Worm (Caenorhabditis elegans): ENCODE results near the gene nhr-25.

The nhr-25 gene

ce11 chrX:13034333-13034732 is 26.0 kb downstream of the nhr-25 start:
- TF ChIP-seq spr-3 (GFP tag; optimal IDR thresholded peaks at IDR 0.05) (no peak), unc-62 (GFP tag; optimal IDR thresholded peaks at IDR 0.05 in 1 of 2) (peak in 1 of 2 experiments; percentile 60), unc-62 (tag; optimal IDR thresholded peaks at IDR 0.05) (no peak), aha-1 (tag) (peak; percentile 26)

- 0 out of 2 replicates have a peak, but pooled peaks have one; percentile 71 for TF ChIP-seq dmd-8 (GFP tag; IDR thresholded peaks at IDR 0.05)
- peak; percentile 45 for TF ChIP-seq unc-130 (GFP tag; optimal IDR thresholded peaks at IDR 0.05)
- TF ChIP-seq daf-16 (GFP tag; optimal IDR thresholded peaks at IDR 0.05), result peak; percentile 67 to 89
- peak; percentile 96 for TF ChIP-seq daf-16 (tag; optimal IDR thresholded peaks at IDR 0.05)
- TF ChIP-seq nhr-77 (tag; optimal IDR thresholded peaks at IDR 0.05), result peak; percentile 18
- TF ChIP-seq hmg-1.1 (GFP tag; IDR thresholded peaks at IDR 0.05), result peak; percentile 57; the same call in 1 of the 2 replicates
- no peak; the same call in none of the 2 replicates for TF ChIP-seq set-16 (GFP tag; IDR thresholded peaks at IDR 0.05)
- TF ChIP-seq dmd-9 (GFP tag; IDR thresholded peaks at IDR 0.05), result peak; percentile 84
- TF ChIP-seq vab-7 (GFP tag; IDR thresholded peaks at IDR 0.05), result peak; percentile 71
- peak; percentile 58 for TF ChIP-seq nhr-48 (tag; optimal IDR thresholded peaks at IDR 0.05)
- no peak for TF ChIP-seq ztf-11 (tag; optimal IDR thresholded peaks at IDR 0.05)
- TF ChIP-seq sdz-12 (GFP tag; optimal IDR thresholded peaks at IDR 0.05), result no peak
- peak; percentile 86 for TF ChIP-seq aha-1 (tag)
- peak; percentile 78; the same call in 1 of the 2 replicates for TF ChIP-seq Y48G9A.11 (GFP tag; IDR thresholded peaks at IDR 0.05)
- peak; percentile 86 for TF ChIP-seq snpc-1.2 (GFP tag; IDR thresholded peaks at IDR 0.05)
- TF ChIP-seq tra-1 (GFP tag; IDR thresholded peaks at IDR 0.05), result peak; percentile 70; the same call in 1 of the 2 replicates
- TF ChIP-seq hif-1 (tag; optimal IDR thresholded peaks at IDR 0.05), result no peak
- TF ChIP-seq madf-5 (GFP tag; IDR thresholded peaks at IDR 0.05), result peak in 1 of 2 experiments; percentile 80; a peak in 1 of 4 replicates
- TF ChIP-seq ZK337.2 (GFP tag; IDR thresholded peaks at IDR 0.05), result peak; percentile 44; the same call in 1 of the 2 replicates
- TF ChIP-seq F49E8.2 (tag; optimal IDR thresholded peaks at IDR 0.05; ENCODE audit: borderline replicate concordance), result peak; percentile 15
- peak; percentile 62; the same call in 1 of the 2 replicates for TF ChIP-seq saeg-2 (GFP tag; IDR thresholded peaks at IDR 0.05)
- peak in 1 of 2 experiments; percentile 41 for TF ChIP-seq unc-62 (GFP tag; optimal IDR thresholded peaks at IDR 0.05 in 1 of 2)
- no peak for TF ChIP-seq unc-62 (tag; optimal IDR thresholded peaks at IDR 0.05)
- TF ChIP-seq spr-1 (tag; optimal IDR thresholded peaks at IDR 0.05), result peak; percentile 26
- no peak for TF ChIP-seq ceh-20 (GFP tag; IDR thresholded peaks at IDR 0.05)
- TF ChIP-seq dve-1 (tag; optimal IDR thresholded peaks at IDR 0.05; ENCODE audit: insufficient read depth), result peak; percentile 83
- no peak for TF ChIP-seq nhr-237 (tag; optimal IDR thresholded peaks at IDR 0.05)
- peak; percentile 27 for TF ChIP-seq nhr-28 (tag; optimal IDR thresholded peaks at IDR 0.05)
- no peak for TF ChIP-seq tag-97 (GFP tag; IDR thresholded peaks at IDR 0.05)
- TF ChIP-seq dmd-6 (GFP tag; IDR thresholded peaks at IDR 0.05), result peak; percentile 70
- TF ChIP-seq Y75B8A.6 (GFP tag; IDR thresholded peaks at IDR 0.05), result peak; percentile 58; the same call in 1 of the 2 replicates
- TF ChIP-seq zfp-3 (GFP tag; conservative IDR thresholded peaks at IDR 0.05), result 0 out of 2 replicates have a peak, but pooled peaks have one; percentile 43
- peak; percentile 1 for TF ChIP-seq nhr-25 (tag; optimal IDR thresholded peaks at IDR 0.05; ENCODE audit: borderline replicate concordance, insufficient read depth)
- peak; percentile 83 for TF ChIP-seq arid-1 (GFP tag; conservative IDR thresholded peaks at IDR 0.05)
- peak; percentile 58 for TF ChIP-seq lir-3 (tag; optimal IDR thresholded peaks at IDR 0.05)
- peak; percentile 60 for TF ChIP-seq mep-1 (tag; optimal IDR thresholded peaks at IDR 0.05)
- TF ChIP-seq T20F7.1 (GFP tag; optimal IDR thresholded peaks at IDR 0.05), result peak; percentile 25
- TF ChIP-seq lsy-2 (tag; optimal IDR thresholded peaks at IDR 0.05), result peak in 1 of 2 experiments; percentile 26
- peak; percentile 69; the same call in 1 of the 2 replicates for TF ChIP-seq pha-4 (GFP tag; IDR thresholded peaks at IDR 0.05)
- no peak for TF ChIP-seq pha-4 (tag; optimal IDR thresholded peaks at IDR 0.05)
- TF ChIP-seq lin-1 (GFP tag; IDR thresholded peaks at IDR 0.05), result peak; percentile 59; the same call in 1 of the 2 replicates
- TF ChIP-seq rbr-2 (tag; optimal IDR thresholded peaks at IDR 0.05), result peak; percentile 59
- peak; percentile 43 for TF ChIP-seq ztf-7 (tag; optimal IDR thresholded peaks at IDR 0.05)
- TF ChIP-seq mdt-29 (GFP tag; IDR thresholded peaks at IDR 0.05), result no peak
- peak; percentile 12 for TF ChIP-seq spr-3 (GFP tag; optimal IDR thresholded peaks at IDR 0.05)
- TF ChIP-seq F26F4.8 (GFP tag; conservative IDR thresholded peaks at IDR 0.05), result peak; percentile 79; the same call in 1 of the 2 replicates
- TF ChIP-seq zag-1 (tag; optimal IDR thresholded peaks at IDR 0.05), result no peak
Observed at ce11 chrX:13038791-13039190, 30.5 kb downstream of the nhr-25 start.
